Fruit fly (Drosophila melanogaster) whole organism, embryonic: ENCODE results near the gene CG7378.
A peak's percentile ranks its signal among the peaks of the same experiment; 100 is the strongest.

Source experiments
- BEAF-32 ChIP-seq: fragments of 200-800 bp; sonication (Bioruptor generic); optimal IDR thresholded peaks from 3 replicates; lab custom pipeline; 2017; ENCODE audit warnings: missing biosample characterization, missing genetic modification characterization, mild to moderate bottlenecking, moderate library complexity, missing genetic modification reagents
- CG11093 ChIP-seq: fragments of 200-800 bp; sonication (Bioruptor generic); IDR thresholded peaks from 3 replicates; pipeline ENCODE4 v1.3.6; 2022; ENCODE audit warnings: missing biosample characterization, missing genetic modification characterization
- CG11695 ChIP-seq: fragments of 200-800 bp; sonication (Bioruptor generic); IDR thresholded peaks from 3 replicates; pipeline ENCODE4 v1.3.6; 2022; ENCODE audit warnings: missing biosample characterization, missing genetic modification characterization
- CG11696 ChIP-seq: fragments of 200-800 bp; sonication (Bioruptor generic); IDR thresholded peaks from 2 replicates; pipeline ENCODE4 v1.3.6; 2022; ENCODE audit warnings: missing biosample characterization, missing genetic modification characterization
- CG12299 ChIP-seq: fragments of 200-800 bp; sonication (Bioruptor generic); optimal IDR thresholded peaks from 2 replicates; lab custom pipeline; 2018; ENCODE audit warnings: missing biosample characterization, mild to moderate bottlenecking, missing genetic modification characterization
- CG12391 ChIP-seq: fragments of 200-800 bp; sonication (Bioruptor generic); optimal IDR thresholded peaks from 3 replicates; lab custom pipeline; 2018; ENCODE audit warnings: missing biosample characterization, mild to moderate bottlenecking, missing genetic modification characterization, moderate library complexity
- CG13123 ChIP-seq: fragments of 200-800 bp; sonication (Bioruptor generic); optimal IDR thresholded peaks from 2 replicates; lab custom pipeline; 2016; ENCODE audit warnings: missing biosample characterization, missing genetic modification characterization
- CG13775 ChIP-seq: fragments of 200-800 bp; sonication (Bioruptor generic); optimal IDR thresholded peaks from 3 replicates; lab custom pipeline; 2017; ENCODE audit warnings: missing biosample characterization, mild to moderate bottlenecking, missing genetic modification characterization
- CG14441 ChIP-seq: fragments of 200-800 bp; sonication (Bioruptor generic); IDR thresholded peaks from 2 replicates; pipeline ENCODE4 v1.3.6; 2022; ENCODE audit warnings: missing biosample characterization, missing genetic modification characterization
- CG1602 ChIP-seq: fragments of 200-800 bp; sonication (Bioruptor generic); optimal IDR thresholded peaks from 3 replicates; lab custom pipeline; 2016; ENCODE audit warnings: missing biosample characterization, missing genetic modification characterization
- CG16813 ChIP-seq: fragments of 200-800 bp; sonication (Bioruptor generic); IDR thresholded peaks from 3 replicates; pipeline ENCODE4 v1.3.6; 2022; ENCODE audit warnings: missing biosample characterization, missing genetic modification characterization; ENCODE audit not compliant: partially characterized antibody
- CG17359 ChIP-seq: fragments of 200-800 bp; sonication (Bioruptor generic); optimal IDR thresholded peaks from 3 replicates; lab custom pipeline; 2018; ENCODE audit warnings: missing biosample characterization, mild to moderate bottlenecking, missing genetic modification characterization, moderate library complexity
- CG17361 ChIP-seq: fragments of 200-800 bp; sonication (Bioruptor generic); IDR thresholded peaks from 3 replicates; pipeline ENCODE4 v1.3.6; 2022; ENCODE audit warnings: missing biosample characterization, missing genetic modification characterization
- CG18262 ChIP-seq: fragments of 200-800 bp; optimal IDR thresholded peaks from 3 replicates; lab custom pipeline; 2019; ENCODE audit warnings: missing biosample characterization, mild to moderate bottlenecking, missing genetic modification characterization, moderate library complexity
- CG30403 ChIP-seq: fragments of 200-800 bp; sonication (Bioruptor generic); optimal IDR thresholded peaks from 3 replicates; lab custom pipeline; 2016; ENCODE audit warnings: missing biosample characterization, missing genetic modification characterization
- CG30431 ChIP-seq: fragments of 200-800 bp; sonication (Bioruptor generic); optimal IDR thresholded peaks from 2 replicates; lab custom pipeline; 2017; ENCODE audit warnings: missing biosample characterization, missing genetic modification characterization
- CG31224 ChIP-seq: fragments of 200-800 bp; sonication (Bioruptor generic); IDR thresholded peaks from 2 replicates; pipeline ENCODE4 v1.3.6; 2022; ENCODE audit warnings: missing biosample characterization, missing genetic modification characterization
- CG31365 ChIP-seq: fragments of 200-800 bp; sonication (Bioruptor generic); optimal IDR thresholded peaks from 2 replicates; lab custom pipeline; 2018; ENCODE audit warnings: missing biosample characterization, mild to moderate bottlenecking, missing genetic modification characterization
- CG4820 ChIP-seq: fragments of 200-800 bp; sonication (Bioruptor generic); optimal IDR thresholded peaks from 3 replicates; lab custom pipeline; 2016; ENCODE audit warnings: missing biosample characterization, missing genetic modification characterization
- CG7357 ChIP-seq: fragments of 200-800 bp; sonication (Bioruptor generic); IDR thresholded peaks from 3 replicates; pipeline ENCODE4 v1.3.6; 2022; ENCODE audit warnings: missing biosample characterization, missing genetic modification characterization
- Elba2 ChIP-seq: fragments of 200-800 bp; sonication (Bioruptor generic); optimal IDR thresholded peaks from 3 replicates; lab custom pipeline; 2016; ENCODE audit warnings: missing biosample characterization, missing genetic modification characterization
- Ets65A ChIP-seq: fragments of 200-800 bp; sonication (Bioruptor generic); peaks from one replicate; lab custom pipeline; 2016; ENCODE audit warnings: missing biosample characterization, missing genetic modification characterization
- HHEX ChIP-seq: fragments of 200-800 bp; sonication (Bioruptor generic); optimal IDR thresholded peaks from 3 replicates; lab custom pipeline; 2017; ENCODE audit warnings: missing biosample characterization, mild to moderate bottlenecking, missing genetic modification characterization, missing genetic modification reagents
- Hand ChIP-seq: fragments of 200-800 bp; sonication (Bioruptor generic); optimal IDR thresholded peaks from 2 replicates; lab custom pipeline; 2017; ENCODE audit warnings: mild to moderate bottlenecking, missing biosample characterization, missing genetic modification reagents, missing genetic modification characterization
- MTF-1 ChIP-seq: fragments of 200-800 bp; sonication (Bioruptor generic); optimal IDR thresholded peaks from 2 replicates; lab custom pipeline; 2018; ENCODE audit warnings: missing biosample characterization, mild to moderate bottlenecking, missing genetic modification characterization, borderline replicate concordance
- Med ChIP-seq: fragments of 200-800 bp; sonication (Bioruptor generic); peaks from one replicate; lab custom pipeline; 2016; ENCODE audit warnings: missing biosample characterization, missing genetic modification characterization, mild to moderate bottlenecking, inconsistent platforms, moderate library complexity
- Meics ChIP-seq: fragments of 200-800 bp; sonication (Bioruptor generic); optimal IDR thresholded peaks from 2 replicates; lab custom pipeline; 2017; ENCODE audit warnings: missing biosample characterization, mild to moderate bottlenecking, missing genetic modification characterization
- Myb ChIP-seq: fragments of 200-800 bp; sonication (Bioruptor generic); optimal IDR thresholded peaks from 2 replicates; lab custom pipeline; 2016; ENCODE audit warnings: missing biosample characterization, missing genetic modification characterization
- NFAT ChIP-seq: fragments of 200-800 bp; sonication (Bioruptor generic); IDR thresholded peaks from 2 replicates; pipeline ENCODE4 v1.3.6; 2022; ENCODE audit warnings: missing biosample characterization, missing genetic modification characterization
- az2 ChIP-seq: fragments of 200-800 bp; sonication (Bioruptor generic); optimal IDR thresholded peaks from 3 replicates; lab custom pipeline; 2016; ENCODE audit warnings: missing biosample characterization, missing genetic modification characterization
- bowl ChIP-seq: fragments of 200-800 bp; sonication (Bioruptor generic); IDR thresholded peaks from 2 replicates; pipeline ENCODE4 v1.3.6; 2022; ENCODE audit warnings: missing biosample characterization, missing genetic modification characterization
- ems ChIP-seq: fragments of 200-800 bp; sonication (Bioruptor generic); optimal IDR thresholded peaks from 3 replicates; lab custom pipeline; 2016; ENCODE audit warnings: missing biosample characterization, missing genetic modification characterization
- esg ChIP-seq: fragments of 200-800 bp; sonication (Bioruptor generic); conservative IDR thresholded peaks from 2 replicates; pipeline ENCODE4 v1.3.6; 2022; ENCODE audit warnings: missing biosample characterization, missing genetic modification characterization
- gcm ChIP-seq: fragments of 200-800 bp; sonication (Bioruptor generic); optimal IDR thresholded peaks from 2 replicates; lab custom pipeline; 2019; ENCODE audit warnings: missing biosample characterization, mild to moderate bottlenecking, missing genetic modification characterization, moderate library complexity
- gfzf ChIP-seq: fragments of 200-800 bp; sonication (Bioruptor generic); optimal IDR thresholded peaks from 2 replicates; lab custom pipeline; 2016; ENCODE audit warnings: missing biosample characterization, mild to moderate bottlenecking, missing genetic modification characterization, moderate library complexity
- gsb ChIP-seq: fragments of 200-800 bp; sonication (Bioruptor generic); IDR thresholded peaks from 2 replicates; pipeline ENCODE4 v1.3.6; 2022; ENCODE audit warnings: missing biosample characterization, missing genetic modification characterization
- jigr1 ChIP-seq: fragments of 200-800 bp; sonication (Bioruptor generic); IDR thresholded peaks from 3 replicates; pipeline ENCODE4 v1.3.6; 2022; ENCODE audit warnings: missing biosample characterization, missing genetic modification characterization
- kay ChIP-seq: fragments of 200-800 bp; sonication (Bioruptor generic); optimal IDR thresholded peaks from 2 replicates; lab custom pipeline; 2016; ENCODE audit warnings: missing biosample characterization, missing genetic modification characterization
- lmd ChIP-seq: fragments of 200-800 bp; sonication (Bioruptor generic); IDR thresholded peaks from 2 replicates; pipeline ENCODE4 v1.3.6; 2022; ENCODE audit warnings: missing biosample characterization, missing genetic modification characterization
- p53 ChIP-seq: fragments of 200-800 bp; sonication (Bioruptor generic); optimal IDR thresholded peaks from 2 replicates; lab custom pipeline; 2016; ENCODE audit warnings: missing biosample characterization, missing genetic modification characterization
- pb ChIP-seq: fragments of 200-800 bp; sonication (Bioruptor generic); optimal IDR thresholded peaks from 3 replicates; lab custom pipeline; 2016; ENCODE audit warnings: missing biosample characterization, missing genetic modification characterization
- pnt ChIP-seq: fragments of 200-800 bp; sonication (Bioruptor generic); optimal IDR thresholded peaks from 3 replicates; lab custom pipeline; 2016; ENCODE audit warnings: missing biosample characterization, missing genetic modification characterization
- pzg ChIP-seq: fragments of 200-800 bp; sonication (Bioruptor generic); optimal IDR thresholded peaks from 3 replicates; lab custom pipeline; 2018; ENCODE audit warnings: missing biosample characterization, mild to moderate bottlenecking, missing genetic modification characterization, moderate library complexity
- rib ChIP-seq: fragments of 200-800 bp; sonication (Bioruptor generic); IDR thresholded peaks from 2 replicates; pipeline ENCODE4 v1.3.6; 2022; ENCODE audit warnings: missing biosample characterization, missing genetic modification characterization
- run ChIP-seq: fragments of 200-800 bp; sonication (Bioruptor generic); optimal IDR thresholded peaks from 3 replicates; lab custom pipeline; 2018; ENCODE audit warnings: missing biosample characterization, mild to moderate bottlenecking, missing genetic modification characterization
- sens ChIP-seq: fragments of 200-800 bp; sonication (Bioruptor generic); peaks from one replicate; lab custom pipeline; 2016; ENCODE audit warnings: missing biosample characterization, missing genetic modification characterization
- sim ChIP-seq: fragments of 200-800 bp; sonication (Bioruptor generic); IDR thresholded peaks from 2 replicates; pipeline ENCODE4 v1.3.6; 2022; ENCODE audit warnings: missing biosample characterization, missing genetic modification characterization
- z ChIP-seq: fragments of 200-800 bp; sonication (Bioruptor generic); IDR thresholded peaks from 3 replicates; pipeline ENCODE4 v1.3.6; 2022; ENCODE audit warnings: missing biosample characterization, missing genetic modification characterization
- zfh1 ChIP-seq: fragments of 200-800 bp; sonication (Bioruptor generic); IDR thresholded peaks from 3 replicates; pipeline ENCODE4 v1.3.6; 2022; ENCODE audit warnings: missing biosample characterization, missing genetic modification characterization

CG7378 gene

dm6 chrX:18868142-18868541 lies 32.1 kb upstream of the CG7378 start:
- TF ChIP-seq pzg (no peak), BEAF-32 (GFP tag; lab: Kevin White, UChicago) (peak; percentile 8), pnt (GFP tag; lab: Kevin White, UChicago) (no peak), gcm (GFP tag; lab: Kevin White, UChicago) (peak; percentile 17), lmd (GFP tag; lab: Robert Waterston, UW) (no peak), Ets65A (peak; percentile 17), sens (GFP tag; lab: Kevin White, UChicago) (peak; percentile 60), Med (GFP tag; lab: Kevin White, UChicago) (peak; percentile 35), CG16813 (GFP tag; lab: Robert Waterston, UW) (0 out of 3 replicates have a peak, but pooled peaks have one; percentile 19), bowl (GFP tag; lab: Robert Waterston, UW) (no peak), CG4820 (GFP tag; lab: Kevin White, UChicago) (peak; percentile 71), gfzf (GFP tag; lab: Kevin White, UChicago) (peak; percentile 4), Elba2 (GFP tag; lab: Kevin White, UChicago) (no peak)
- TF ChIP-seq, all 482 proteins: peak for 8

- TF ChIP-seq jigr1 (GFP tag; lab: Robert Waterston, UW) (0 out of 3 replicates have a peak, but pooled peaks have one; percentile 26), MTF-1 (GFP tag; lab: Kevin White, UChicago) (no peak), HHEX (GFP tag; lab: Kevin White, UChicago) (peak; percentile 40), run (no peak), CG11695 (GFP tag; lab: Robert Waterston, UW) (peak; percentile 68), zfh1 (GFP tag; lab: Robert Waterston, UW) (peak; percentile 49; the same call in 1 of the 3 replicates), CG17361 (peak; percentile 51; the same call in 2 of the 3 replicates), CG30403 (peak; percentile 46), CG12391 (tag; lab: Kevin White, UChicago) (peak; percentile 33), p53 (GFP tag; lab: Kevin White, UChicago) (no peak), NFAT (GFP tag; lab: Robert Waterston, UW) (peak; percentile 39; the same call in 1 of the 2 replicates), CG13775 (peak; percentile 45), CG11696 (GFP tag; lab: Robert Waterston, UW) (peak; percentile 95), z (GFP tag; lab: Robert Waterston, UW) (no peak), CG12299 (tag; lab: Kevin White, UChicago) (no peak), esg (peak; percentile 58), gsb (GFP tag; lab: Robert Waterston, UW) (peak; percentile 30; the same call in 1 of the 2 replicates), CG31365 (tag; lab: Kevin White, UChicago) (no peak), Meics (GFP tag; lab: Kevin White, UChicago) (peak; percentile 51), CG17359 (peak; percentile 71), CG18262 (tag; lab: Kevin White, UChicago) (peak; percentile 27), ems (GFP tag; lab: Kevin White, UChicago) (peak; percentile 24), CG7357 (GFP tag; lab: Robert Waterston, UW) (0 out of 3 replicates have a peak, but pooled peaks have one; percentile 26), sim (no peak), Myb (GFP tag; lab: Kevin White, UChicago) (no peak), CG30431 (GFP tag; lab: Kevin White, UChicago) (peak; percentile 11), CG31224 (GFP tag; lab: Robert Waterston, UW) (0 out of 2 replicates have a peak, but pooled peaks have one; percentile 17), rib (GFP tag; lab: Robert Waterston, UW) (no peak), az2 (peak; percentile 31), Hand (GFP tag; lab: Kevin White, UChicago) (peak; percentile 17), pb (GFP tag; lab: Kevin White, UChicago) (peak; percentile 46), CG13123 (GFP tag; lab: Kevin White, UChicago) (no peak), CG11093 (GFP tag; lab: Robert Waterston, UW) (0 out of 3 replicates have a peak, but pooled peaks have one; percentile 25), CG14441 (GFP tag; lab: Robert Waterston, UW) (peak; percentile 72), CG1602 (GFP tag; lab: Kevin White, UChicago) (peak; percentile 26), kay (peak; percentile 47)
Measured at dm6 chrX:18869489-18870132, 30.6 kb upstream of the CG7378 start.
